Fruit fly (Drosophila melanogaster) whole organism, wandering third instar larva: ENCODE measurements around the gene CG9173.

Experiments used
- Abd-B ChIP-seq: fragments of >200 bp; optimal IDR thresholded peaks from 2 replicates; lab custom pipeline; 2017; ENCODE audit warnings: missing biosample characterization, missing genetic modification characterization
- CG32264 ChIP-seq: fragments of 200-800 bp; sonication (Bioruptor generic); optimal IDR thresholded peaks from 2 replicates; lab custom pipeline; 2016; ENCODE audit warnings: missing biosample characterization, missing genetic modification characterization
- CG9705 ChIP-seq: fragments of 200-800 bp; sonication (Bioruptor generic); optimal IDR thresholded peaks from 2 replicates; lab custom pipeline; 2018; ENCODE audit warnings: missing biosample characterization, mild to moderate bottlenecking, missing genetic modification characterization
- CrebA ChIP-seq: fragments of 200-800 bp; sonication (Bioruptor generic); optimal IDR thresholded peaks from 2 replicates; lab custom pipeline; 2016; ENCODE audit warnings: missing biosample characterization, mild to moderate bottlenecking, missing genetic modification characterization, borderline replicate concordance
- Dif ChIP-seq: fragments of 200-275, 200-300 bp; sonication (Bioruptor generic); optimal IDR thresholded peaks from 2 replicates; lab custom pipeline; 2018; ENCODE audit warnings: missing biosample characterization, missing genetic modification characterization; ENCODE audit not compliant: partially characterized antibody
- GATAd ChIP-seq: sonication (Bioruptor generic); optimal IDR thresholded peaks from 2 replicates; lab custom pipeline; 2016; ENCODE audit warnings: missing biosample characterization, missing genetic modification characterization
- HLH106 ChIP-seq: fragments of 200-800 bp; optimal IDR thresholded peaks from 3 replicates; lab custom pipeline; 2019; ENCODE audit warnings: missing biosample characterization, mild to moderate bottlenecking, missing genetic modification characterization, moderate library complexity
- Hnf4 ChIP-seq: fragments of 200-800 bp; sonication (Bioruptor generic); optimal IDR thresholded peaks from 2 replicates; lab custom pipeline; 2016; ENCODE audit warnings: missing biosample characterization, mild to moderate bottlenecking, missing genetic modification characterization
- Hr78 ChIP-seq: fragments of >200 bp; optimal IDR thresholded peaks from 2 replicates; lab custom pipeline; 2017; ENCODE audit warnings: missing biosample characterization, missing genetic modification characterization
- Hr83 ChIP-seq: fragments of 200-300 bp; sonication (Bioruptor generic); optimal IDR thresholded peaks from 2 replicates; lab custom pipeline; 2016; ENCODE audit warnings: missing biosample characterization, mild to moderate bottlenecking, missing genetic modification characterization, moderate library complexity; ENCODE audit not compliant: poor library complexity, severe bottlenecking
- Jra ChIP-seq: sonication (Bioruptor generic); optimal IDR thresholded peaks from 2 replicates; lab custom pipeline; 2016; ENCODE audit warnings: missing biosample characterization, missing genetic modification characterization
- Mio ChIP-seq: sonication (Bioruptor generic); optimal IDR thresholded peaks from 2 replicates; lab custom pipeline; 2016; ENCODE audit warnings: missing biosample characterization, missing genetic modification characterization
- Myc ChIP-seq: fragments of >200 bp; optimal IDR thresholded peaks from 2 replicates; lab custom pipeline; 2017
- OdsH ChIP-seq: fragments of 200-800 bp; sonication (Bioruptor generic); optimal IDR thresholded peaks from 2 replicates; lab custom pipeline; 2016; ENCODE audit warnings: missing biosample characterization, mild to moderate bottlenecking, missing genetic modification characterization
- Rel ChIP-seq, 2 experiments: fragments of 200-800 bp; sonication (Bioruptor generic) in 1 of 2; optimal IDR thresholded peaks; 2 replicates in 1 of 2; 3 replicates in 1 of 2; lab custom pipeline; 2016 to 2019; ENCODE audit warnings: mild to moderate bottlenecking in 2 of 2, missing biosample characterization in 2 of 2, missing genetic modification characterization in 2 of 2, moderate library complexity in 1 of 2
- Sp1 ChIP-seq: fragments of 200-800 bp; sonication (Bioruptor generic); optimal IDR thresholded peaks from 3 replicates; lab custom pipeline; 2019; ENCODE audit warnings: missing biosample characterization, mild to moderate bottlenecking, missing genetic modification characterization, moderate library complexity
- Vsx2 ChIP-seq: fragments of 200-300, 225-300 bp; sonication (Bioruptor generic); optimal IDR thresholded peaks from 2 replicates; lab custom pipeline; 2018; ENCODE audit warnings: missing biosample characterization, missing genetic modification characterization; ENCODE audit not compliant: partially characterized antibody
- dmrt93B ChIP-seq: fragments of 200-800 bp; sonication (Bioruptor generic); optimal IDR thresholded peaks from 2 replicates; lab custom pipeline; 2018; ENCODE audit warnings: missing biosample characterization, mild to moderate bottlenecking, missing genetic modification characterization
- dsf ChIP-seq: sonication (Bioruptor generic); optimal IDR thresholded peaks from 2 replicates; lab custom pipeline; 2016; ENCODE audit warnings: missing biosample characterization, missing genetic modification characterization, borderline replicate concordance
- ey ChIP-seq: fragments of 200-800 bp; sonication (Bioruptor generic); optimal IDR thresholded peaks from 2 replicates; lab custom pipeline; 2016; ENCODE audit warnings: missing biosample characterization, missing genetic modification characterization
- foxo ChIP-seq, 2 experiments: fragments of 200-800 bp; sonication (Bioruptor generic); optimal IDR thresholded peaks; 2 replicates in 1 of 2; 3 replicates in 1 of 2; lab custom pipeline; 2016 to 2017; ENCODE audit warnings: missing biosample characterization in 2 of 2, missing genetic modification characterization in 2 of 2
- fru ChIP-seq: fragments of 200-800 bp; sonication (Bioruptor generic); optimal IDR thresholded peaks from 3 replicates; lab custom pipeline; 2016; ENCODE audit warnings: missing biosample characterization, mild to moderate bottlenecking, missing genetic modification characterization
- h ChIP-seq: fragments of 200-800 bp; sonication (Bioruptor generic); optimal IDR thresholded peaks from 3 replicates; lab custom pipeline; 2016; ENCODE audit warnings: missing biosample characterization, mild to moderate bottlenecking, missing genetic modification characterization
- lola ChIP-seq: fragments of >200 bp; optimal IDR thresholded peaks from 2 replicates; lab custom pipeline; 2017; ENCODE audit warnings: missing biosample characterization, missing genetic modification characterization
- pan ChIP-seq: fragments of >200 bp; optimal IDR thresholded peaks from 2 replicates; lab custom pipeline; 2017
- psq ChIP-seq: fragments of 200-800 bp; sonication (Bioruptor generic); optimal IDR thresholded peaks from 3 replicates; lab custom pipeline; 2017; ENCODE audit warnings: missing biosample characterization, mild to moderate bottlenecking, missing genetic modification characterization, moderate library complexity
- rgr ChIP-seq: fragments of 200-800 bp; sonication (Bioruptor generic); optimal IDR thresholded peaks from 3 replicates; lab custom pipeline; 2016; ENCODE audit warnings: missing biosample characterization, mild to moderate bottlenecking, missing genetic modification characterization
- sage ChIP-seq: fragments of 200-800 bp; sonication (Bioruptor generic); optimal IDR thresholded peaks from 2 replicates; lab custom pipeline; 2016; ENCODE audit warnings: missing biosample characterization, mild to moderate bottlenecking, missing genetic modification characterization
- sv ChIP-seq: fragments of 200-800 bp; sonication (Bioruptor generic); optimal IDR thresholded peaks from 3 replicates; lab custom pipeline; 2016; ENCODE audit warnings: missing biosample characterization, missing genetic modification characterization
- tai ChIP-seq: sonication (Bioruptor generic); optimal IDR thresholded peaks from 2 replicates; lab custom pipeline; 2016; ENCODE audit warnings: missing biosample characterization, missing genetic modification characterization
- usp ChIP-seq: fragments of >200 bp; optimal IDR thresholded peaks from 2 replicates; lab custom pipeline; 2017; ENCODE audit warnings: missing biosample characterization, missing genetic modification characterization
- woc ChIP-seq: sonication (Bioruptor generic); optimal IDR thresholded peaks from 2 replicates; lab custom pipeline; 2016; ENCODE audit warnings: missing biosample characterization, mild to moderate bottlenecking, missing genetic modification characterization

CG9173 gene

DNA sequence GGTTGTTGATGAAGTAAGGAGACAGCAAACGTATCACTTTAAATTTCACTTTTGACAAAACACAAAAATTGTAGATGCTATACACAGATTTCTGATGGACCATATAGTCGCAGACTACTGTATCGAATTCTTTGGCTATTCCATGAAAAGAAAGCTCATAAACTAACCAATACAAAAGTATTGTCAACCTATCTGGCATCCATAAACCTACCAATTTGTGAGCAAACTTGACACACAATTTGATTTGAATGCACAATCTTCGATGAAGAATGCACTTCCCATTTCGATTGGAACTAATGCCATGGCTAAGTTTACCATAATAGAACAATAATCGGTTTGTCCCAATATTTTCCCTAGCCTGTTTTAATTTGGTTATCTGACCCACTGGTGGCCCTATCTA, at the start of gene CG9173:
TSS of gene CG9173 (minus strand) at position 101 of the 400 bp plus-strand sequence.
- TF ChIP-seq OdsH (GFP tag; lab: Kevin White, UChicago) (no peak), Dif (GFP tag; lab: Kevin White, UChicago) (no peak), HLH106 (tag; lab: Kevin White, UChicago) (no peak), sv (no peak), CG32264 (GFP tag; lab: Kevin White, UChicago) (no peak), Mio (GFP tag; lab: Kevin White, UChicago) (no peak), Jra (GFP tag; lab: Kevin White, UChicago) (no peak), rgr (GFP tag; lab: Kevin White, UChicago) (no peak), fru (GFP tag; lab: Kevin White, UChicago) (no peak), sage (GFP tag; lab: Kevin White, UChicago) (no peak), dmrt93B (no peak), psq (GFP tag; lab: Kevin White, UChicago) (no peak), ey (no peak), CG9705 (GFP tag; lab: Kevin White, UChicago) (no peak), h (GFP tag; lab: Kevin White, UChicago) (no peak), foxo (GFP tag; optimal IDR thresholded peaks at IDR 0.05; lab: Kevin White, UChicago) (no peak), Sp1 (GFP tag; lab: Kevin White, UChicago) (no peak), lola (GFP tag; lab: Kevin White, UChicago) (no peak)

DNA sequence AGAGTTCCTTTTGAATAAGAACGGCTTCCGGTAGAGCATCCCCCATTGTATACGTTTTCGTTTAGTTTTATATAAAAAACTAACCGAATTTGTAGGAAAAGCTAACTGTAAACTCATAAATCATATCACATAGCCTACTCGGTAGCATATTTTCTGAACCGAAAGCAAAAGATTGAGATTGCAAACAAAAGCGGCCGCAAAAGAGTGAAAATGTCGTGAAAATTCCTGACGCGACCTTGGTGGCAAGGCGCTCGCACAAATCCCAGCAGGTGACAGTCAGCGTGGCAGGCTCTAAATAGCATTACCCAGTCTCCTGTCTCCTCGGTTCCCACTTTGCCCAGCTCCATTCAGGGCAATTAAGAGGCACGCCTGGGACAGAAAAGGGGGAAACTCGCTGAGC, 48.7 kb upstream of the CG9173 start, which contains the start of gene Naa30B:
TSS of gene Naa30B (minus strand) at position 101 of the 400 bp plus-strand sequence.
- no peak for TF ChIP-seq tai (GFP tag; lab: Kevin White, UChicago)
- no peak for TF ChIP-seq foxo (GFP tag; optimal IDR thresholded peaks at IDR 0.05; lab: Kevin White, UChicago)
- TF ChIP-seq Hr83 (GFP tag; lab: Kevin White, UChicago): no peak
- TF ChIP-seq sv: no peak
- no peak for TF ChIP-seq pan (lab: Kevin White, UChicago)
- no peak for TF ChIP-seq dmrt93B

DNA sequence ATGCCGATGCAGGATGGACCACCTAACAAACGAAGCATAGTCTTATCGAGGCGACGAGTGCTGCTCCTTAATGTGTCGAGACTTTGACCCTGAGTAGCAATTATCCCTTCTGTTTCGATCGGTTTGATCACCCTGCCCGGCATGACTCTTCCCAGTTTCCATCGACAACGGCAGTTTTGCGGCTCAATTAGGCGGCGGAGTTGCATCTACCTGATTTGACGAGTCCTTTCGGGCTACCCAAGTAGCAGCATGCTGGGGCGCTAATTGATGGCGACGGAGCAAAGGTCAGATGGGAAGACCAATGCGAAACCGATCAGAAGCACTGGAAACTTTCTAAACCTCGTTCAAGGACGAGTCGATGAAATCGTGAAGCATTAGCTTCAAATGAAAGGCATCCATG, 47.8 kb upstream of the CG9173 start:
- no peak for TF ChIP-seq Sp1 (GFP tag; lab: Kevin White, UChicago)
- TF ChIP-seq OdsH (GFP tag; lab: Kevin White, UChicago): no peak
- TF ChIP-seq Vsx2 (GFP tag; lab: Kevin White, UChicago): no peak
- no peak for TF ChIP-seq usp (GFP tag; lab: Kevin White, UChicago)
- TF ChIP-seq pan (lab: Kevin White, UChicago): no peak
- TF ChIP-seq CG9705 (GFP tag; lab: Kevin White, UChicago): no peak
- no peak for TF ChIP-seq Myc (lab: Kevin White, UChicago)
- TF ChIP-seq Hnf4 (GFP tag; lab: Kevin White, UChicago): no peak
- TF ChIP-seq GATAd: no peak

DNA sequence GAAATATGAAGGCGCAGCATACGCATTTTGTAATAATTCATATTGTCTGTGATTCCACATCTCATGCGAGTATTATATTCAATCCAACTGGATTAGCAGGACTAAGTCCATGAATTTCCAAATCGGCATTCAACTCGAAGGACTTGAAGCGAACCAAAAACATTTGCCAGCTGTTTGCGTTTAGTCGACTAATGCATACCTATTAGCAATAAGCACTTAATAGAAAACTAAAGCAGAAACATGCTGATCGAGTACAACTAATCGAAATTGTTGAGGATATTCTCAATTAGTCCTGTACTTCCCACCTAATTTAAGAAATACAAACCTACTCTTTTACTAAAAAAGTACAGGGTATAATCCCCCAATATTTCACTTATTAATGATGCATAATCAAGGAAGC, 46.0 kb upstream of the CG9173 start:
- TF ChIP-seq Mio (GFP tag; lab: Kevin White, UChicago) (no peak), woc (GFP tag; lab: Kevin White, UChicago) (no peak), psq (GFP tag; lab: Kevin White, UChicago) (no peak), Myc (lab: Kevin White, UChicago) (no peak), dmrt93B (no peak), Rel (GFP tag; optimal IDR thresholded peaks at IDR 0.05; lab: Kevin White, UChicago) (no peak), Rel (tag; optimal IDR thresholded peaks at IDR 0.05; lab: Kevin White, UChicago) (no peak), Abd-B (no peak), dsf (GFP tag; lab: Kevin White, UChicago) (no peak), CrebA (GFP tag; lab: Kevin White, UChicago) (no peak), CG9705 (GFP tag; lab: Kevin White, UChicago) (no peak), lola (GFP tag; lab: Kevin White, UChicago) (no peak), ey (no peak), Hr78 (GFP tag; lab: Kevin White, UChicago) (no peak), Hnf4 (GFP tag; lab: Kevin White, UChicago) (no peak), Hr83 (GFP tag; lab: Kevin White, UChicago) (no peak)
